Worm (Caenorhabditis elegans) whole organism, early embryonic: ENCODE measurements around the gene T10B9.9.

Source experiments
- B0310.2 ChIP-seq: sonication (generic microtip); optimal IDR thresholded peaks from 2 replicates; lab custom pipeline; 2016; ENCODE audit warnings: mild to moderate bottlenecking, missing genetic modification characterization, missing compliant biosample characterization
- F13C5.2 ChIP-seq: sonication (generic microtip); optimal IDR thresholded peaks from 2 replicates; lab custom pipeline; 2017; ENCODE audit warnings: mild to moderate bottlenecking, missing genetic modification characterization, inconsistent platforms, missing compliant biosample characterization
- aly-1 ChIP-seq: sonication (generic microtip); optimal IDR thresholded peaks from 2 replicates; lab custom pipeline; 2016; ENCODE audit warnings: missing genetic modification characterization, missing compliant biosample characterization
- ama-1 ChIP-seq: fragments of 150-350 bp; optimal IDR thresholded peaks from 2 replicates; lab custom pipeline; 2014
- ceh-13 ChIP-seq: fragments of 200-800 bp; sonication (Bioruptor generic); optimal IDR thresholded peaks from 2 replicates; lab custom pipeline; 2018; ENCODE audit warnings: mild to moderate bottlenecking, missing genetic modification characterization, missing compliant biosample characterization
- ceh-36 ChIP-seq: sonication (generic microtip); optimal IDR thresholded peaks from 2 replicates; lab custom pipeline; 2016; ENCODE audit warnings: missing genetic modification characterization, inconsistent platforms, missing compliant biosample characterization
- ets-7 ChIP-seq: sonication (generic microtip); optimal IDR thresholded peaks from 2 replicates; lab custom pipeline; 2016; ENCODE audit warnings: missing genotype, missing genetic modification characterization, missing compliant biosample characterization
- flt-1 ChIP-seq: fragments of 200-800 bp; sonication (Bioruptor generic); IDR thresholded peaks from 2 replicates; pipeline ENCODE4 v1.3.6; 2022; ENCODE audit warnings: missing genetic modification characterization, missing compliant biosample characterization
- hmbx-1 ChIP-seq: sonication (generic microtip); optimal IDR thresholded peaks from 2 replicates; lab custom pipeline; 2016; ENCODE audit warnings: mild to moderate bottlenecking, missing genetic modification characterization, missing compliant biosample characterization
- hmg-4 ChIP-seq: fragments of 200-800 bp; sonication (Bioruptor generic); optimal IDR thresholded peaks from 2 replicates; lab custom pipeline; 2018; ENCODE audit warnings: mild to moderate bottlenecking, missing genetic modification characterization, missing compliant biosample characterization
- hnd-1 ChIP-seq: sonication (generic microtip); optimal IDR thresholded peaks from 2 replicates; lab custom pipeline; 2016; ENCODE audit warnings: missing genetic modification characterization, missing compliant biosample characterization
- pes-1 ChIP-seq: fragments of 200-800 bp; sonication (Bioruptor generic); IDR thresholded peaks from 2 replicates; pipeline ENCODE4 v1.3.6; 2022; ENCODE audit warnings: missing genetic modification reagents, missing genetic modification characterization, missing compliant biosample characterization
- scrt-1 ChIP-seq: fragments of 200-800 bp; sonication (Bioruptor generic); IDR thresholded peaks from 2 replicates; pipeline ENCODE4 v1.3.6; 2022; ENCODE audit warnings: missing genetic modification characterization, missing compliant biosample characterization
- sea-1 ChIP-seq: fragments of 200-800 bp; sonication (Bioruptor generic); conservative IDR thresholded peaks from 2 replicates; pipeline ENCODE4 v1.3.6; 2022; ENCODE audit warnings: missing genetic modification characterization, missing compliant biosample characterization
- tbx-11 ChIP-seq: fragments of 200-800 bp; sonication (Bioruptor generic); IDR thresholded peaks from 2 replicates; pipeline ENCODE4 v1.3.6; 2022; ENCODE audit warnings: missing genetic modification characterization, missing compliant biosample characterization
- tbx-37 ChIP-seq: fragments of 200-800 bp; sonication (Bioruptor generic); conservative IDR thresholded peaks from 2 replicates; pipeline ENCODE4 v1.3.6; 2022; ENCODE audit warnings: missing genetic modification reagents, missing genetic modification characterization, missing compliant biosample characterization
- tra-4 ChIP-seq: sonication (generic microtip); optimal IDR thresholded peaks from 2 replicates; lab custom pipeline; 2017; ENCODE audit warnings: missing genetic modification characterization, missing compliant biosample characterization

Gene T10B9.9

ce11 chrII:9787395-9788152 is 11.9 kb upstream of the T10B9.9 start, which contains the start of gene cyp-13A2:
TSS of gene cyp-13A2 (minus strand) at chrII:9787629.
- no peak for TF ChIP-seq tbx-11
- no peak for TF ChIP-seq B0310.2 (tag; lab: Kevin White, UChicago)
- no peak for TF ChIP-seq flt-1
- no peak for TF ChIP-seq ama-1 (lab: Kevin White, UChicago)
- TF ChIP-seq pes-1 (GFP tag; lab: Robert Waterston, UW), result no peak
- TF ChIP-seq hmbx-1 (tag; lab: Kevin White, UChicago), result no peak
- TF ChIP-seq F13C5.2 (tag; lab: Kevin White, UChicago), result no peak

- TF ChIP-seq ama-1 (lab: Kevin White, UChicago) (no peak), scrt-1 (GFP tag; lab: Robert Waterston, UW) (no peak)
Measured at ce11 chrII:9786215-9786614, 10.5 kb upstream of the T10B9.9 start.

- TF ChIP-seq pes-1 (GFP tag; lab: Robert Waterston, UW), result no peak
- no peak for TF ChIP-seq ceh-36 (tag; lab: Kevin White, UChicago)
- no peak for TF ChIP-seq F13C5.2 (tag; lab: Kevin White, UChicago)
- TF ChIP-seq hmg-4, result no peak
- no peak for TF ChIP-seq B0310.2 (tag; lab: Kevin White, UChicago)
- no peak for TF ChIP-seq tbx-11
- TF ChIP-seq ceh-13 (GFP tag; lab: Kevin White, UChicago), result no peak
- no peak for TF ChIP-seq flt-1
- TF ChIP-seq aly-1, result no peak
- no peak for TF ChIP-seq hnd-1
- TF ChIP-seq scrt-1 (GFP tag; lab: Robert Waterston, UW), result no peak
- no peak for TF ChIP-seq ama-1 (lab: Kevin White, UChicago)
Measured at ce11 chrII:9782337-9782736, 6.6 kb upstream of the T10B9.9 start, which contains the start of gene T10B9.14. TSS of gene T10B9.14 (minus strand) at chrII:9782437.

ce11 chrII:9781842-9782241 is 6.2 kb upstream of the T10B9.9 start, which contains the start of gene cyp-13A1:
TSS of gene cyp-13A1 (minus strand) at chrII:9781997.
- TF ChIP-seq hmg-4 (no peak), ets-7 (tag; lab: Kevin White, UChicago) (no peak), hmbx-1 (tag; lab: Kevin White, UChicago) (no peak), aly-1 (no peak), flt-1 (no peak)

- TF ChIP-seq flt-1, result no peak
- TF ChIP-seq ets-7 (tag; lab: Kevin White, UChicago), result no peak
- no peak for TF ChIP-seq pes-1 (GFP tag; lab: Robert Waterston, UW)
- TF ChIP-seq hmbx-1 (tag; lab: Kevin White, UChicago), result no peak
- no peak for TF ChIP-seq tbx-11
- TF ChIP-seq aly-1, result no peak
- no peak for TF ChIP-seq tra-4
- TF ChIP-seq ama-1 (lab: Kevin White, UChicago), result no peak
- no peak for TF ChIP-seq scrt-1 (GFP tag; lab: Robert Waterston, UW)
Measured at ce11 chrII:9778495-9778894, 2.8 kb upstream of the T10B9.9 start.

- peak; percentile 91 for TF ChIP-seq pes-1 (GFP tag; lab: Robert Waterston, UW)
- peak; percentile 56 for TF ChIP-seq tra-4
- peak; percentile 90 for TF ChIP-seq tbx-11
- TF ChIP-seq hmg-4, result no peak
- peak; percentile 71 for TF ChIP-seq B0310.2 (tag; lab: Kevin White, UChicago)
- TF ChIP-seq aly-1, result peak; percentile 87
- peak; percentile 60 for TF ChIP-seq ets-7 (tag; lab: Kevin White, UChicago)
- TF ChIP-seq ceh-36 (tag; lab: Kevin White, UChicago), result peak; percentile 68
- TF ChIP-seq ama-1 (lab: Kevin White, UChicago), result no peak
- peak; percentile 86 for TF ChIP-seq F13C5.2 (tag; lab: Kevin White, UChicago)
- TF ChIP-seq hmbx-1 (tag; lab: Kevin White, UChicago), result peak; percentile 67
- peak; percentile 92 for TF ChIP-seq scrt-1 (GFP tag; lab: Robert Waterston, UW)
- peak; percentile 92 for TF ChIP-seq sea-1 (GFP tag; lab: Robert Waterston, UW)
- peak; percentile 60 for TF ChIP-seq hnd-1
- TF ChIP-seq flt-1, result peak; percentile 87
- peak; percentile 79 for TF ChIP-seq ceh-13 (GFP tag; lab: Kevin White, UChicago)
- peak; percentile 87 for TF ChIP-seq tbx-37
Measured at ce11 chrII:9774653-9775052, 1.0 kb downstream of the T10B9.9 start.

- TF ChIP-seq hmg-4 (no peak), scrt-1 (GFP tag; lab: Robert Waterston, UW) (no peak), tbx-37 (no peak), hnd-1 (no peak), sea-1 (GFP tag; lab: Robert Waterston, UW) (no peak), F13C5.2 (tag; lab: Kevin White, UChicago) (no peak), tra-4 (no peak), hmbx-1 (tag; lab: Kevin White, UChicago) (no peak), aly-1 (no peak), tbx-11 (no peak), ceh-13 (GFP tag; lab: Kevin White, UChicago) (no peak), ceh-36 (tag; lab: Kevin White, UChicago) (no peak)
Measured at ce11 chrII:9773892-9774581, 1.7 kb downstream of the T10B9.9 start, which contains the start of gene ZK1321.4. TSS of gene ZK1321.4 (minus strand) at chrII:9773942.
